Fruit fly (Drosophila melanogaster): ENCODE data around the gene CG15784.

DNA sequence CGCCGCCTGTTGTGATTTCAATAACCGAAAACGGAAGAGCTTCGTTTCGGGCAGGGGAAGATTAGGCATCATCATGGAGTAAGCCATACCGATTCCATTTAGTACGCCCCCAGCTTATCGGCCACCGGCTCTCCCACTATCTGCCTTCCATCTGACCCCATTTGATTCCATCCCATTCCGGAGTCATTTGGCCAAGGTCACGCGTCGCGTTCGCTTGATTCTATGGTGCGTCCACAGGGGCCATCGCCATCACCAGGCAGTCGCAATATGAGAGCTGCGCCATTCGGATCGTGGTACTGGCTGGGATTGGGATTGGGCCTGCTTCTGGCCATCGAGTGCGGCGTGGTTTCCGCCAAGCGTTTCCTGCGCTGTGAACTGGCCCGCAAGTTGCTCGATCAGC is 2.1 kb upstream of the CG15784 start, which contains the start of gene CG16756:
- no peak for TF ChIP-seq Jra (GFP tag; optimal IDR thresholded peaks at IDR 0.05)
- TF ChIP-seq Hnf4 (GFP tag; optimal IDR thresholded peaks at IDR 0.05): no peak
- TF ChIP-seq lola (GFP tag; optimal IDR thresholded peaks at IDR 0.05): no peak
- TF ChIP-seq Hr78 (GFP tag; optimal IDR thresholded peaks at IDR 0.05): no peak
- no peak for TF ChIP-seq pan (optimal IDR thresholded peaks at IDR 0.05)
- TF ChIP-seq OdsH (GFP tag; optimal IDR thresholded peaks at IDR 0.05): no peak
- no peak for TF ChIP-seq h (GFP tag; optimal IDR thresholded peaks at IDR 0.05)
- TF ChIP-seq sage (GFP tag; optimal IDR thresholded peaks at IDR 0.05): no peak
- TF ChIP-seq Mio (GFP tag; optimal IDR thresholded peaks at IDR 0.05): no peak
- TF ChIP-seq HLH106 (tag; optimal IDR thresholded peaks at IDR 0.05): no peak
- no peak for TF ChIP-seq usp (GFP tag; optimal IDR thresholded peaks at IDR 0.05)
- no peak for TF ChIP-seq Vsx2 (GFP tag; optimal IDR thresholded peaks at IDR 0.05; ENCODE audit: partially characterized antibody)

Data from whole organism, wandering third instar larva.